Fruit fly (Drosophila melanogaster) ovary, adult (tissue): ENCODE results near the gene SelT.
A peak's percentile ranks its signal among the peaks of the same experiment; 100 is the strongest.

Experiments used
- CG17801 ChIP-seq: fragments of 200-800 bp; optimal IDR thresholded peaks from 2 replicates; lab custom pipeline; 2019; ENCODE audit warnings: missing biosample characterization, mild to moderate bottlenecking, missing genetic modification characterization, moderate library complexity; ENCODE audit not compliant: partially characterized antibody

The SelT gene

dm6 chr2L:4996283-4996922, 14.3 kb upstream of the SelT start:
- TF ChIP-seq CG17801 = no peak

dm6 chr2L:4997401-4998259, 13.1 kb upstream of the SelT start:
- peak; percentile 93 for TF ChIP-seq CG17801

dm6 chr2L:4998260-4998560, 12.5 kb upstream of the SelT start:
- TF ChIP-seq CG17801 = no peak

dm6 chr2L:4998571-4999191, 12.0 kb upstream of the SelT start:
- no peak for TF ChIP-seq CG17801

dm6 chr2L:4999389-5000032, 11.2 kb upstream of the SelT start:
- TF ChIP-seq CG17801 = peak; percentile 77

dm6 chr2L:5000287-5000871, 10.3 kb upstream of the SelT start:
- peak; percentile 77 for TF ChIP-seq CG17801

dm6 chr2L:5000919-5001581, 9.7 kb upstream of the SelT start:
- TF ChIP-seq CG17801 = no peak

- no peak for TF ChIP-seq CG17801
These were observed 9.2 kb upstream of the SelT start for dm6 chr2L:5001582-5001929.

- TF ChIP-seq CG17801 = no peak
These were observed 8.7 kb upstream of the SelT start for dm6 chr2L:5002031-5002430.

dm6 chr2L:5002711-5003402, 7.9 kb upstream of the SelT start:
- peak; percentile 46 for TF ChIP-seq CG17801

dm6 chr2L:5003670-5004453, 6.9 kb upstream of the SelT start:
- TF ChIP-seq CG17801 = no peak

- peak; percentile 87 for TF ChIP-seq CG17801
These were observed 5.9 kb upstream of the SelT start for dm6 chr2L:5004677-5005463.

dm6 chr2L:5005464-5005764, 5.3 kb upstream of the SelT start:
- TF ChIP-seq CG17801 = no peak

- TF ChIP-seq CG17801 = no peak
These were observed 4.4 kb upstream of the SelT start for dm6 chr2L:5006323-5006722.
